Fruit fly (Drosophila melanogaster): ENCODE measurements around the gene CG7079.

dm6 chr3R:21057519-21057918 lies 8.9 kb upstream of the CG7079 start:
- no peak for TF ChIP-seq Dll (optimal IDR thresholded peaks at IDR 0.05)
- TF ChIP-seq EcR (GFP tag; optimal IDR thresholded peaks at IDR 0.05): no peak

All from whole organism.